Fruit fly (Drosophila melanogaster) whole organism, embryonic: Measurements from ENCODE around the gene Ubi-p63E.
A peak's percentile ranks its signal among the peaks of the same experiment; 100 is the strongest.

Source experiments
- ATbp ChIP-seq: fragments of 200-800 bp; sonication (Bioruptor generic); optimal IDR thresholded peaks from 2 replicates; lab custom pipeline; 2017; ENCODE audit warnings: missing biosample characterization, mild to moderate bottlenecking, missing genetic modification characterization, missing genetic modification reagents
- CG10209 ChIP-seq: fragments of 200-800 bp; sonication (Bioruptor generic); optimal IDR thresholded peaks from 3 replicates; lab custom pipeline; 2017; ENCODE audit warnings: missing biosample characterization, mild to moderate bottlenecking, missing genetic modification characterization, missing genetic modification reagents
- CG11723 ChIP-seq: fragments of 200-800 bp; sonication (Bioruptor generic); optimal IDR thresholded peaks from 2 replicates; lab custom pipeline; 2017; ENCODE audit warnings: missing biosample characterization, mild to moderate bottlenecking, missing genetic modification characterization
- CG12104 ChIP-seq: fragments of 200-800 bp; sonication (Bioruptor generic); optimal IDR thresholded peaks from 3 replicates; lab custom pipeline; 2016; ENCODE audit warnings: missing biosample characterization, missing genetic modification characterization
- CG13775 ChIP-seq: fragments of 200-800 bp; sonication (Bioruptor generic); optimal IDR thresholded peaks from 3 replicates; lab custom pipeline; 2017; ENCODE audit warnings: missing biosample characterization, mild to moderate bottlenecking, missing genetic modification characterization
- CG1529 ChIP-seq: fragments of 200-800 bp; sonication (Bioruptor generic); optimal IDR thresholded peaks from 3 replicates; lab custom pipeline; 2018; ENCODE audit warnings: missing biosample characterization, missing genetic modification characterization
- CG17186 ChIP-seq: fragments of 200-800 bp; sonication (Bioruptor generic); optimal IDR thresholded peaks from 3 replicates; lab custom pipeline; 2017; ENCODE audit warnings: missing biosample characterization, missing genetic modification reagents, missing genetic modification characterization
- CG17359 ChIP-seq: fragments of 200-800 bp; sonication (Bioruptor generic); optimal IDR thresholded peaks from 3 replicates; lab custom pipeline; 2018; ENCODE audit warnings: missing biosample characterization, mild to moderate bottlenecking, missing genetic modification characterization, moderate library complexity
- CG17361 ChIP-seq: fragments of 200-800 bp; sonication (Bioruptor generic); IDR thresholded peaks from 3 replicates; pipeline ENCODE4 v1.3.6; 2022; ENCODE audit warnings: missing biosample characterization, missing genetic modification characterization
- CG34224 ChIP-seq: fragments of 200-800 bp; sonication (Bioruptor generic); IDR thresholded peaks from 3 replicates; pipeline ENCODE4 v1.3.6; 2022; ENCODE audit warnings: missing biosample characterization, missing genetic modification characterization; ENCODE audit not compliant: partially characterized antibody
- CG34376 ChIP-seq: fragments of 200-800 bp; sonication (Bioruptor generic); optimal IDR thresholded peaks from 2 replicates; lab custom pipeline; 2018; ENCODE audit warnings: missing biosample characterization, mild to moderate bottlenecking, missing genetic modification characterization
- CG7556 ChIP-seq: fragments of 200-800 bp; sonication (Bioruptor generic); optimal IDR thresholded peaks from 2 replicates; lab custom pipeline; 2017; ENCODE audit warnings: missing biosample characterization, mild to moderate bottlenecking, missing genetic modification characterization
- CG7987 ChIP-seq: fragments of 200-800 bp; sonication (Bioruptor generic); optimal IDR thresholded peaks from 2 replicates; lab custom pipeline; 2018; ENCODE audit warnings: missing biosample characterization, mild to moderate bottlenecking, missing genetic modification characterization, moderate library complexity
- CG8281 ChIP-seq: fragments of 200-800 bp; sonication (Bioruptor generic); optimal IDR thresholded peaks from 2 replicates; lab custom pipeline; 2018; ENCODE audit warnings: missing biosample characterization, mild to moderate bottlenecking, missing genetic modification characterization, moderate library complexity
- CG8359 ChIP-seq: fragments of 200-800 bp; sonication (Bioruptor generic); optimal IDR thresholded peaks from 2 replicates; lab custom pipeline; 2017; ENCODE audit warnings: missing biosample characterization, mild to moderate bottlenecking, missing genetic modification characterization, borderline replicate concordance
- Chrac-16 ChIP-seq: fragments of 200-800 bp; sonication (Bioruptor generic); optimal IDR thresholded peaks from 3 replicates; lab custom pipeline; 2016; ENCODE audit warnings: missing biosample characterization, missing genetic modification characterization
- CoRest ChIP-seq: fragments of 200-800 bp; sonication (Bioruptor generic); optimal IDR thresholded peaks from 3 replicates; lab custom pipeline; 2018; ENCODE audit warnings: missing biosample characterization, mild to moderate bottlenecking, missing genetic modification characterization, moderate library complexity
- D19B ChIP-seq: fragments of 200-800 bp; sonication (Bioruptor generic); optimal IDR thresholded peaks from 2 replicates; lab custom pipeline; 2017; ENCODE audit warnings: missing biosample characterization, mild to moderate bottlenecking, missing genetic modification characterization
- Dip2 ChIP-seq: fragments of 200-800 bp; sonication (Bioruptor generic); IDR thresholded peaks from 2 replicates; pipeline ENCODE4 v1.3.6; 2022; ENCODE audit warnings: missing biosample characterization, missing genetic modification characterization
- Dll ChIP-seq: fragments of 200-800 bp; sonication (Bioruptor generic); IDR thresholded peaks from 4 replicates; pipeline ENCODE4 v1.3.6; 2022; ENCODE audit warnings: missing biosample characterization, missing genetic modification characterization; ENCODE audit not compliant: partially characterized antibody
- HHEX ChIP-seq: fragments of 200-800 bp; sonication (Bioruptor generic); optimal IDR thresholded peaks from 3 replicates; lab custom pipeline; 2017; ENCODE audit warnings: missing biosample characterization, mild to moderate bottlenecking, missing genetic modification characterization, missing genetic modification reagents
- Lhr ChIP-seq: fragments of 200-800 bp; sonication (Bioruptor generic); optimal IDR thresholded peaks from 3 replicates; lab custom pipeline; 2017; ENCODE audit warnings: mild to moderate bottlenecking, missing biosample characterization, missing genetic modification reagents, missing genetic modification characterization
- MTF-1 ChIP-seq: fragments of 200-800 bp; sonication (Bioruptor generic); optimal IDR thresholded peaks from 2 replicates; lab custom pipeline; 2018; ENCODE audit warnings: missing biosample characterization, mild to moderate bottlenecking, missing genetic modification characterization, borderline replicate concordance
- Sry-δ ChIP-seq: fragments of 200-800 bp; sonication (Bioruptor generic); optimal IDR thresholded peaks from 2 replicates; lab custom pipeline; 2016; ENCODE audit warnings: missing biosample characterization, missing genetic modification characterization
- ab ChIP-seq: fragments of 200-800 bp; sonication (Bioruptor generic); optimal IDR thresholded peaks from 2 replicates; lab custom pipeline; 2016; ENCODE audit warnings: missing biosample characterization, missing genetic modification characterization
- al ChIP-seq: fragments of 200-800 bp; sonication (Bioruptor generic); IDR thresholded peaks from 2 replicates; pipeline ENCODE4 v1.3.6; 2022; ENCODE audit warnings: missing biosample characterization, missing genetic modification characterization
- bowl ChIP-seq: fragments of 200-800 bp; sonication (Bioruptor generic); IDR thresholded peaks from 2 replicates; pipeline ENCODE4 v1.3.6; 2022; ENCODE audit warnings: missing biosample characterization, missing genetic modification characterization
- cad ChIP-seq: fragments of >200 bp; optimal IDR thresholded peaks from 2 replicates; lab custom pipeline; 2017; ENCODE audit warnings: missing biosample characterization, missing genetic modification characterization
- caup ChIP-seq: fragments of 200-800 bp; sonication (Bioruptor generic); optimal IDR thresholded peaks from 3 replicates; lab custom pipeline; 2017; ENCODE audit warnings: missing biosample characterization, mild to moderate bottlenecking, missing genetic modification characterization, moderate library complexity; ENCODE audit not compliant: severe bottlenecking
- croc ChIP-seq: fragments of 200-800 bp; sonication (Bioruptor generic); conservative IDR thresholded peaks from 3 replicates; pipeline ENCODE4 v1.3.6; 2022; ENCODE audit warnings: missing biosample characterization, missing genetic modification characterization
- fru ChIP-seq: fragments of >200 bp; optimal IDR thresholded peaks from 2 replicates; lab custom pipeline; 2017
- gcm2 ChIP-seq: fragments of 200-800 bp; sonication (Bioruptor generic); optimal IDR thresholded peaks from 2 replicates; lab custom pipeline; 2016; ENCODE audit warnings: missing biosample characterization, missing genetic modification characterization
- hth ChIP-seq: fragments of >200 bp; optimal IDR thresholded peaks from 2 replicates; lab custom pipeline; 2017; ENCODE audit warnings: inconsistent platforms
- kni ChIP-seq: fragments of 200-800 bp; sonication (Bioruptor generic); optimal IDR thresholded peaks from 3 replicates; lab custom pipeline; 2017; ENCODE audit warnings: mild to moderate bottlenecking, missing biosample characterization, missing genetic modification reagents, missing genetic modification characterization
- nerfin-1 ChIP-seq: fragments of 200-800 bp; sonication (Bioruptor generic); optimal IDR thresholded peaks from 3 replicates; lab custom pipeline; 2019; ENCODE audit warnings: missing biosample characterization, mild to moderate bottlenecking, missing genetic modification characterization, moderate library complexity
- phol ChIP-seq: fragments of 200-800 bp; sonication (Bioruptor generic); optimal IDR thresholded peaks from 3 replicates; lab custom pipeline; 2018; ENCODE audit warnings: missing biosample characterization, mild to moderate bottlenecking, missing genetic modification characterization, moderate library complexity
- pita ChIP-seq: fragments of 200-800 bp; sonication (Bioruptor generic); optimal IDR thresholded peaks from 2 replicates; lab custom pipeline; 2017; ENCODE audit warnings: missing biosample characterization, mild to moderate bottlenecking, missing genetic modification characterization
- psq ChIP-seq: fragments of 200-800 bp; sonication (Bioruptor generic); optimal IDR thresholded peaks from 2 replicates; lab custom pipeline; 2017; ENCODE audit warnings: missing biosample characterization, missing genetic modification characterization
- pum ChIP-seq: fragments of 200-800 bp; sonication (Bioruptor generic); optimal IDR thresholded peaks from 2 replicates; lab custom pipeline; 2016; ENCODE audit warnings: missing biosample characterization, missing genetic modification characterization
- sens-2 ChIP-seq: fragments of 200-800 bp; sonication (Bioruptor generic); IDR thresholded peaks from 2 replicates; pipeline ENCODE4 v1.3.6; 2022; ENCODE audit warnings: missing biosample characterization, missing genetic modification characterization
- sr ChIP-seq: fragments of 200-800 bp; sonication (Bioruptor generic); IDR thresholded peaks from 3 replicates; pipeline ENCODE4 v1.3.6; 2022; ENCODE audit warnings: missing biosample characterization, missing genetic modification characterization
- stc ChIP-seq: fragments of 200-800 bp; sonication (Bioruptor generic); IDR thresholded peaks from 2 replicates; pipeline ENCODE4 v1.3.6; 2022; ENCODE audit warnings: missing biosample characterization, missing genetic modification characterization
- tgo ChIP-seq: fragments of 200-800 bp; sonication (Bioruptor generic); IDR thresholded peaks from 3 replicates; pipeline ENCODE4 v1.3.6; 2022; ENCODE audit warnings: missing biosample characterization, missing genetic modification characterization
- tll ChIP-seq, 2 experiments: fragments of 200-800 bp in 1 of 2; fragments of >200 bp in 1 of 2; sonication (Bioruptor generic) in 1 of 2; optimal IDR thresholded peaks; 2 replicates each; lab custom pipeline; 2017 to 2019; ENCODE audit warnings: missing biosample characterization in 2 of 2, missing genetic modification characterization in 2 of 2, mild to moderate bottlenecking in 1 of 2, moderate library complexity in 1 of 2
- trem ChIP-seq: fragments of 200-800 bp; optimal IDR thresholded peaks from 3 replicates; lab custom pipeline; 2019; ENCODE audit warnings: missing biosample characterization, mild to moderate bottlenecking, missing genetic modification characterization, moderate library complexity
- twi ChIP-seq: fragments of 200-800 bp; optimal IDR thresholded peaks from 2 replicates; lab custom pipeline; 2019; ENCODE audit warnings: missing biosample characterization, mild to moderate bottlenecking, missing genetic modification characterization, moderate library complexity
- wor ChIP-seq: fragments of 200-800 bp; sonication (Bioruptor generic); IDR thresholded peaks from 2 replicates; pipeline ENCODE4 v1.3.6; 2022; ENCODE audit warnings: missing biosample characterization, missing genetic modification characterization
- zf30C ChIP-seq: fragments of 200-800 bp; sonication (Bioruptor generic); optimal IDR thresholded peaks from 3 replicates; lab custom pipeline; 2018; ENCODE audit warnings: missing biosample characterization, mild to moderate bottlenecking, missing genetic modification characterization

The Ubi-p63E gene

dm6 chr3L:3862504-3863380, 40.2 kb downstream of the Ubi-p63E start (continued):
- peak; percentile 15 for TF ChIP-seq caup
- TF ChIP-seq CoRest, result peak; percentile 72
- peak; percentile 71 for TF ChIP-seq CG10209 (GFP tag; lab: Kevin White, UChicago)
- no peak for TF ChIP-seq ab (GFP tag; lab: Kevin White, UChicago)
- no peak for TF ChIP-seq D19B (GFP tag; lab: Kevin White, UChicago)
- TF ChIP-seq sens-2 (GFP tag; lab: Robert Waterston, UW), result peak; percentile 71
- TF ChIP-seq nerfin-1 (tag; lab: Kevin White, UChicago), result peak; percentile 62
- no peak for TF ChIP-seq tll (GFP tag; optimal IDR thresholded peaks at IDR 0.05; lab: Kevin White, UChicago)
- peak; percentile 69 for TF ChIP-seq trem (tag; lab: Kevin White, UChicago)
- TF ChIP-seq Dip2 (GFP tag; lab: Robert Waterston, UW), result no peak
- peak; percentile 72; the same call in 2 of the 3 replicates for TF ChIP-seq CG17361 (GFP tag; lab: Robert Waterston, UW)
- TF ChIP-seq CG13775 (GFP tag; lab: Kevin White, UChicago), result peak; percentile 65
- TF ChIP-seq tgo (GFP tag; lab: Robert Waterston, UW), result peak; percentile 51; the same call in 1 of the 3 replicates
- no peak for TF ChIP-seq pita (GFP tag; lab: Kevin White, UChicago)
- no peak for TF ChIP-seq CG34224
- no peak for TF ChIP-seq Dll (GFP tag; lab: Robert Waterston, UW)
- peak; percentile 75 for TF ChIP-seq zf30C (GFP tag; lab: Kevin White, UChicago)
- no peak for TF ChIP-seq sr (GFP tag; lab: Robert Waterston, UW)
- TF ChIP-seq psq, result peak; percentile 14
- peak; percentile 62 for TF ChIP-seq CG1529 (GFP tag; lab: Kevin White, UChicago)
- TF ChIP-seq CG7556 (GFP tag; lab: Kevin White, UChicago), result peak; percentile 58
- peak; percentile 69 for TF ChIP-seq croc (GFP tag; lab: Robert Waterston, UW)
- TF ChIP-seq phol (tag; lab: Kevin White, UChicago), result peak; percentile 85
- no peak for TF ChIP-seq al (GFP tag; lab: Robert Waterston, UW)
- peak; percentile 38 for TF ChIP-seq HHEX
- TF ChIP-seq CG8281 (tag; lab: Kevin White, UChicago), result no peak
- peak; percentile 20 for TF ChIP-seq CG12104
- TF ChIP-seq Lhr (GFP tag; lab: Kevin White, UChicago), result peak; percentile 55
- peak; percentile 33 for TF ChIP-seq Sry-δ
- TF ChIP-seq CG8359, result peak; percentile 43
- TF ChIP-seq twi, result peak; percentile 60
- no peak for TF ChIP-seq bowl
- peak; percentile 69 for TF ChIP-seq Chrac-16 (GFP tag; lab: Kevin White, UChicago)
- peak; percentile 22 for TF ChIP-seq gcm2 (GFP tag; lab: Kevin White, UChicago)
- no peak for TF ChIP-seq CG17186 (GFP tag; lab: Kevin White, UChicago)
- TF ChIP-seq ATbp, result peak; percentile 3
- no peak for TF ChIP-seq CG7987
- TF ChIP-seq fru (lab: Kevin White, UChicago), result no peak
- TF ChIP-seq stc (GFP tag; lab: Robert Waterston, UW), result 0 out of 2 replicates have a peak, but pooled peaks have one; percentile 24
- TF ChIP-seq MTF-1 (GFP tag; lab: Kevin White, UChicago), result peak; percentile 33
- peak; percentile 66 for TF ChIP-seq kni (GFP tag; lab: Kevin White, UChicago)
- 0 out of 2 replicates have a peak, but pooled peaks have one; percentile 19 for TF ChIP-seq wor (GFP tag; lab: Robert Waterston, UW)
- TF ChIP-seq CG11723 (GFP tag; lab: Kevin White, UChicago), result peak; percentile 20
- TF ChIP-seq cad (GFP tag; lab: Kevin White, UChicago), result no peak
- TF ChIP-seq pum, result no peak
- TF ChIP-seq CG17359 (tag; lab: Kevin White, UChicago), result peak; percentile 40
- TF ChIP-seq hth (lab: Kevin White, UChicago), result no peak
- no peak for TF ChIP-seq CG34376 (GFP tag; lab: Kevin White, UChicago)
